Worm (Caenorhabditis elegans): ENCODE data around the gene tbx-37.

ce11 chrIII:11267372-11267771 is 40.4 kb upstream of the tbx-37 start:
- TF ChIP-seq klf-2 (GFP tag; conservative IDR thresholded peaks at IDR 0.05) (no peak), med-1 (GFP tag; optimal IDR thresholded peaks at IDR 0.05; ENCODE audit: insufficient read depth) (no peak), ref-1 (GFP tag; conservative IDR thresholded peaks at IDR 0.05) (no peak), flt-1 (GFP tag; IDR thresholded peaks at IDR 0.05) (no peak), cog-1 (tag; optimal IDR thresholded peaks at IDR 0.05) (no peak), ztf-29 (GFP tag; IDR thresholded peaks at IDR 0.05) (no peak)
